Worm (Caenorhabditis elegans) whole organism, L3 larva: ENCODE measurements around the gene Y62F5A.12.

ENCODE experiments used
- ZK546.5 ChIP-seq: sonication (generic microtip); optimal IDR thresholded peaks from 2 replicates; lab custom pipeline; 2017; ENCODE audit warnings: missing biosample characterization, missing genetic modification characterization
- aly-2 ChIP-seq: fragments of 150-350 bp; optimal IDR thresholded peaks from 2 replicates; lab custom pipeline; 2014; ENCODE audit warnings: missing biosample characterization, missing genetic modification characterization
- ama-1 ChIP-seq: fragments of 150-350 bp; optimal IDR thresholded peaks from 2 replicates; lab custom pipeline; 2018
- ceh-16 ChIP-seq: sonication (generic microtip); optimal IDR thresholded peaks from 2 replicates; lab custom pipeline; 2017; ENCODE audit warnings: missing biosample characterization, missing genetic modification characterization
- ceh-28 ChIP-seq: fragments of 150-350 bp; optimal IDR thresholded peaks from 2 replicates; lab custom pipeline; 2014; ENCODE audit warnings: missing biosample characterization, missing genetic modification reagents, missing genetic modification characterization
- ceh-82 ChIP-seq: fragments of 150-350 bp; optimal IDR thresholded peaks from 2 replicates; lab custom pipeline; 2014; ENCODE audit warnings: missing biosample characterization, missing genetic modification characterization
- daf-12 ChIP-seq: fragments of 150-350 bp; optimal IDR thresholded peaks from 2 replicates; lab custom pipeline; 2014; ENCODE audit warnings: missing biosample characterization, missing genetic modification reagents, missing genetic modification characterization
- egl-5 ChIP-seq: fragments of 150-350 bp; optimal IDR thresholded peaks from 2 replicates; lab custom pipeline; 2017; ENCODE audit warnings: missing biosample characterization, missing genetic modification reagents, missing genetic modification characterization, inconsistent platforms
- elt-1 ChIP-seq: fragments of 150-350 bp; optimal IDR thresholded peaks from 2 replicates; lab custom pipeline; 2014; ENCODE audit warnings: missing biosample characterization, missing genetic modification characterization
- elt-2 ChIP-seq: sonication (generic microtip); optimal IDR thresholded peaks from 2 replicates; lab custom pipeline; 2016; ENCODE audit warnings: missing genetic modification reagents, mild to moderate bottlenecking, missing genetic modification characterization, missing compliant biosample characterization
- elt-3 ChIP-seq, 3 experiments: fragments of 150-350 bp in 1 of 3; sonication (generic microtip) in 2 of 3; optimal IDR thresholded peaks; 2 replicates in 2 of 3; 4 replicates in 1 of 3; lab custom pipeline; 2014 to 2017; ENCODE audit warnings: missing biosample characterization in 3 of 3, missing genetic modification characterization in 3 of 3
- eor-1 ChIP-seq, 2 experiments: fragments of 150-350 bp; optimal IDR thresholded peaks; 2 replicates each; lab custom pipeline; 2014 to 2018; ENCODE audit warnings: missing biosample characterization in 2 of 2, missing genetic modification characterization in 2 of 2
- fkh-10 ChIP-seq: sonication (generic microtip); optimal IDR thresholded peaks from 2 replicates; lab custom pipeline; 2017; ENCODE audit warnings: missing biosample characterization, missing genetic modification reagents, missing genetic modification characterization
- fos-1 ChIP-seq: fragments of 150-350 bp; optimal IDR thresholded peaks from 2 replicates; lab custom pipeline; 2014; ENCODE audit warnings: missing biosample characterization, missing genetic modification characterization
- hmg-11 ChIP-seq: sonication (generic microtip); optimal IDR thresholded peaks from 2 replicates; lab custom pipeline; 2016; ENCODE audit warnings: missing genetic modification characterization, missing compliant biosample characterization
- jun-1 ChIP-seq: fragments of 150-350 bp; optimal IDR thresholded peaks from 2 replicates; lab custom pipeline; 2014; ENCODE audit warnings: missing biosample characterization, missing genetic modification reagents, missing genetic modification characterization
- lin-15B ChIP-seq: fragments of 150-350 bp; optimal IDR thresholded peaks from 2 replicates; lab custom pipeline; 2014; ENCODE audit warnings: missing biosample characterization, missing genetic modification characterization
- lin-39 ChIP-seq: fragments of 150-350 bp; optimal IDR thresholded peaks from 2 replicates; lab custom pipeline; 2018; ENCODE audit warnings: missing biosample characterization, missing genetic modification reagents, missing genetic modification characterization
- lsy-12 ChIP-seq: sonication (generic microtip); optimal IDR thresholded peaks from 2 replicates; lab custom pipeline; 2016; ENCODE audit warnings: mild to moderate bottlenecking, missing genetic modification characterization, missing compliant biosample characterization
- mml-1 ChIP-seq: fragments of 150-350 bp; sonication (generic microtip); optimal IDR thresholded peaks from 3 replicates; lab custom pipeline; 2014; ENCODE audit warnings: missing biosample characterization, missing genetic modification characterization
- nfya-1 ChIP-seq: sonication (generic microtip); optimal IDR thresholded peaks from 2 replicates; lab custom pipeline; 2017; ENCODE audit warnings: missing genetic modification characterization, mild to moderate bottlenecking, missing compliant biosample characterization, antibody characterized with exemption, moderate library complexity; ENCODE audit not compliant: insufficient read depth
- nhr-11 ChIP-seq: fragments of 150-350 bp; optimal IDR thresholded peaks from 2 replicates; lab custom pipeline; 2014; ENCODE audit warnings: missing biosample characterization, missing genetic modification characterization
- nhr-12 ChIP-seq: fragments of 150-350 bp; optimal IDR thresholded peaks from 2 replicates; lab custom pipeline; 2014; ENCODE audit warnings: missing biosample characterization, missing genetic modification characterization
- nhr-237 ChIP-seq: fragments of 150-350 bp; optimal IDR thresholded peaks from 2 replicates; lab custom pipeline; 2014; ENCODE audit warnings: missing biosample characterization, missing genetic modification characterization
- nhr-25 ChIP-seq: sonication (generic microtip); optimal IDR thresholded peaks from 2 replicates; lab custom pipeline; 2017; ENCODE audit warnings: missing biosample characterization, missing genetic modification characterization
- nhr-43 ChIP-seq: sonication (generic microtip); optimal IDR thresholded peaks from 2 replicates; lab custom pipeline; 2016; ENCODE audit warnings: mild to moderate bottlenecking, missing genetic modification characterization, missing compliant biosample characterization; ENCODE audit not compliant: poor library complexity, severe bottlenecking
- pha-4 ChIP-seq: fragments of 150-350 bp; optimal IDR thresholded peaks from 2 replicates; lab custom pipeline; 2014; ENCODE audit warnings: missing biosample characterization, missing genetic modification reagents, missing genetic modification characterization
- pqm-1 ChIP-seq: fragments of 150-350 bp; optimal IDR thresholded peaks from 2 replicates; lab custom pipeline; 2017; ENCODE audit warnings: missing biosample characterization, missing genetic modification characterization, inconsistent platforms
- sea-2 ChIP-seq: fragments of 150-350 bp; sonication (generic microtip); optimal IDR thresholded peaks from 4 replicates; lab custom pipeline; 2014; ENCODE audit warnings: missing biosample characterization, missing genetic modification reagents, missing genetic modification characterization
- skn-1 ChIP-seq: fragments of 150-350 bp; optimal IDR thresholded peaks from 2 replicates; lab custom pipeline; 2014; ENCODE audit warnings: missing biosample characterization, missing genetic modification characterization
- snpc-4 ChIP-seq: fragments of 150-350 bp; optimal IDR thresholded peaks from 2 replicates; lab custom pipeline; 2014; ENCODE audit warnings: missing biosample characterization, missing genetic modification characterization
- unc-39 ChIP-seq: sonication (generic microtip); optimal IDR thresholded peaks from 4 replicates; lab custom pipeline; 2017; ENCODE audit warnings: missing biosample characterization, missing genetic modification characterization
- zag-1 ChIP-seq: fragments of 150-350 bp; optimal IDR thresholded peaks from 2 replicates; lab custom pipeline; 2014; ENCODE audit warnings: missing biosample characterization, missing genetic modification characterization

The Y62F5A.12 gene

DNA sequence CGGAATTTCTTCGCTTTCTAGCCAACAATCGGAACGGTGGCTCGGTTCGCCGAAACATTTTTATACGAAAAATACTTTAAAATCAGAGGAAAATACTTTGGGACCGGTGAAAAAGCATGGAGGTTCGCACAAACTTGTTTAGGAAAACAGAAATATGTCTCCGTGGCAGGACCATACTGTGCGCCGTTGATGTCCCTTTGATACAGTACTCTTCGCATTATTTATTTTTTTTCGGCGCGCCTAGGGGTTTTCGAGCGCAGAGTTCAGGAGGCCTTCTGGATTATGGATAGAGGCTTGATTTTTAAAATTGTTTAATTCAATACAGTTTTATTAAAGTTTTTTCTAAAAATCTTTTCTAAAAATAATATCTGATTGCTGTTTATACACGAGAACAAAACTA lies 10.4 kb upstream of the Y62F5A.12 start, which contains the start of gene F54D5.9:
Gene F54D5.9 (minus strand): TSS at position 115 of the 400 bp plus-strand sequence.
- TF ChIP-seq nhr-43 (tag; lab: Kevin White, UChicago) (no peak), ama-1 (lab: Kevin White, UChicago) (peak; percentile 3)

DNA sequence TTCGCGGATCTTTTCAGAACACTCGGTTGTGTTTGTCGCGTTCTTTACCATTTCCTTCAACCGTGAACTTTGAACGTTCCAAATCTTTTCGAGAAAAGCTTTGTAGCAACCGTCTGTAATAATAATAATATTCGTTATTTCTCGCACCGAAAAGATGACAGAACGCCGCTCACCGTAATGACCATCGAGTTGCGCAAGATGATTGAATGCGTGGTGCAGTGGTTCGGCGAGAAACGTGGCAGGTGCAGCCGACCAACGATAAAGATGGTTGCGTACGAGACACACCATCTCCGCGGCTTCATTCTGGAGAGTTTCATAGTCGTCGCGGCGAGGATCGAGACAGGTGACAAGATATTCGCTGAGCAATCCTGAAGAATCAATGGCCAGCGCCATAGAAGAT lies 8.7 kb upstream of the Y62F5A.12 start:
- TF ChIP-seq daf-12 (no peak), zag-1 (tag; lab: Kevin White, UChicago) (no peak), jun-1 (tag; lab: Kevin White, UChicago) (no peak), lin-15B (no peak), nhr-237 (tag; lab: Kevin White, UChicago) (no peak), snpc-4 (tag; lab: Kevin White, UChicago) (no peak), unc-39 (tag; lab: Kevin White, UChicago) (no peak), elt-3 (tag; optimal IDR thresholded peaks at IDR 0.05; lab: Kevin White, UChicago) (no peak), ZK546.5 (tag; lab: Kevin White, UChicago) (no peak), egl-5 (tag; lab: Kevin White, UChicago) (no peak), elt-2 (tag; lab: Kevin White, UChicago) (no peak), pqm-1 (tag; lab: Kevin White, UChicago) (no peak), nhr-25 (tag; lab: Kevin White, UChicago) (no peak), lin-39 (tag; lab: Kevin White, UChicago) (no peak), pha-4 (tag; lab: Kevin White, UChicago) (no peak), nhr-43 (tag; lab: Kevin White, UChicago) (no peak)

ce11 chrII:11542385-11542784 lies 8.1 kb upstream of the Y62F5A.12 start, which contains the start of gene gtf-2E2:
Gene gtf-2E2, minus strand, starts transcription at chrII:11542495.
- TF ChIP-seq hmg-11 (tag; lab: Kevin White, UChicago) = peak; percentile 42
- no peak for TF ChIP-seq fkh-10 (GFP tag; lab: Kevin White, UChicago)
- no peak for TF ChIP-seq nhr-12 (tag; lab: Kevin White, UChicago)
- TF ChIP-seq nfya-1 (tag; lab: Kevin White, UChicago) = peak; percentile 44
- peak; percentile 31 for TF ChIP-seq lin-15B
- no peak for TF ChIP-seq eor-1 (tag; optimal IDR thresholded peaks at IDR 0.05; lab: Kevin White, UChicago)
- peak; percentile 55 for TF ChIP-seq lin-39 (tag; lab: Kevin White, UChicago)
- TF ChIP-seq snpc-4 (tag; lab: Kevin White, UChicago) = peak; percentile 56
- peak; percentile 37 for TF ChIP-seq pha-4 (tag; lab: Kevin White, UChicago)
- no peak for TF ChIP-seq elt-3 (tag; optimal IDR thresholded peaks at IDR 0.05; lab: Kevin White, UChicago)
- peak; percentile 17 for TF ChIP-seq elt-1 (tag; lab: Kevin White, UChicago)
- TF ChIP-seq ceh-28 (tag; lab: Kevin White, UChicago) = peak; percentile 34
- peak; percentile 10 for TF ChIP-seq nhr-25 (tag; lab: Kevin White, UChicago)

- TF ChIP-seq skn-1 (tag; lab: Kevin White, UChicago) (no peak), sea-2 (GFP tag; lab: Kevin White, UChicago) (no peak), nhr-237 (tag; lab: Kevin White, UChicago) (no peak), ceh-16 (tag; lab: Kevin White, UChicago) (no peak), mml-1 (tag; lab: Kevin White, UChicago) (no peak), nhr-12 (tag; lab: Kevin White, UChicago) (no peak), egl-5 (tag; lab: Kevin White, UChicago) (no peak), pqm-1 (tag; lab: Kevin White, UChicago) (no peak), hmg-11 (tag; lab: Kevin White, UChicago) (no peak), nhr-11 (tag; lab: Kevin White, UChicago) (no peak), elt-1 (tag; lab: Kevin White, UChicago) (no peak), ama-1 (lab: Kevin White, UChicago) (no peak), ceh-82 (tag; lab: Kevin White, UChicago) (no peak), aly-2 (tag; lab: Kevin White, UChicago) (no peak), eor-1 (tag; optimal IDR thresholded peaks at IDR 0.05; lab: Kevin White, UChicago) (no peak), daf-12 (no peak), lsy-12 (tag; lab: Kevin White, UChicago) (no peak)
These were observed 4.5 kb upstream of the Y62F5A.12 start, which contains the start of gene Y62F5A.9 for ce11 chrII:11538741-11539140. Gene Y62F5A.9, minus strand, starts transcription at chrII:11538841.

DNA sequence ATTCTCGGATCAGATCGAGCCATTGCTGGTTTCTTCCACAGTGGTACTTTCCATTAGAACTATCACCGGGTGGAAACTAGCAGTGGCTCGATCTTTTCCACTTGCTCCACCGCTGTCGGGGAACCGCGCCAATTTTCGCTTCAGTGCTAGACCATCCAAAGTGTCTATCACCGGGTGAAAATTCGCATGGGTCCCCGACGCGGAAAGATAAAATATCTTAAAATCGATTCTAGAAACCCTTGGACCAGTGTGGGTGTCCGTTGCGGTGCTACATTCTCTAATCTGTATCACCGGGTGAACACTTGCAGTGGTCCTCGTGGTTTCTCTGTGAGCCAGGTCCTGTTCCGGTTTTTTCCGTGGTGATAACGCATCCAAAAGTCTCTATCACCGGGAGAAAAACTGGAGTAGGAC lies 3.3 kb upstream of the Y62F5A.12 start:
- TF ChIP-seq zag-1 (tag; lab: Kevin White, UChicago) (no peak), mml-1 (tag; lab: Kevin White, UChicago) (no peak), ceh-82 (tag; lab: Kevin White, UChicago) (no peak), elt-3 (tag; optimal IDR thresholded peaks at IDR 0.05; lab: Kevin White, UChicago) (no peak), egl-5 (tag; lab: Kevin White, UChicago) (no peak), fos-1 (tag; lab: Kevin White, UChicago) (no peak)
